Fruit fly (Drosophila melanogaster): ENCODE measurements around the gene CG43965.

CG43965 gene

DNA sequence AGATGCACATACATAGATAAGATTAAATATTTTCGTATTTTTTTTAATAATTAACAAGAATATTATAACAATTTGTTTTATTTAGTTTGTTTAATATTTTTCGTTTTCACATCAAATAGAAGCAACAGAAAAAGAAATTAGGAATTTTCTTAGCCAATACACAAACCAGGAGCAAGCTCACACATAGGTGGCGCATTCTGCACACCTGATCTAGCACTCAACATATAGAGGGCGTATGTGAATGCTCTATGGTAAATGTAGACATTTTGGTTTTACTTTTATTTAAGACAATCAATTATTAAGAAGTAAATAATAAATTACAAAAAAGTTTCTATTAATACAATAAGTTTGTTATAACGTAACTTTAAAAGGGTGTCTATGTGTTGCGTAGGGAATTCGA is 23.3 kb upstream of the CG43965 start (continued):
- no peak for TF ChIP-seq hkb (optimal IDR thresholded peaks at IDR 0.05)
- no peak for TF ChIP-seq hkb (GFP tag; IDR thresholded peaks at IDR 0.05)
- TF ChIP-seq CG12155 (GFP tag; optimal IDR thresholded peaks at IDR 0.05), result peak; percentile 19
- peak in 1 of 2 experiments; percentile 74 for TF ChIP-seq prd (optimal IDR thresholded peaks at IDR 0.05)
- peak; percentile 42; the same call in 1 of the 3 replicates for TF ChIP-seq prd (GFP tag; IDR thresholded peaks at IDR 0.05)
- TF ChIP-seq CHES-1-like (GFP tag; optimal IDR thresholded peaks at IDR 0.05), result no peak
- no peak for TF ChIP-seq Trl (optimal IDR thresholded peaks at IDR 0.05)
- TF ChIP-seq Trl (GFP tag; optimal IDR thresholded peaks at IDR 0.05), result no peak
- no peak for TF ChIP-seq sqz (GFP tag; optimal IDR thresholded peaks at IDR 0.05)
- TF ChIP-seq Eip74EF (GFP tag; optimal IDR thresholded peaks at IDR 0.05), result no peak
- no peak for TF ChIP-seq CG7786 (GFP tag; optimal IDR thresholded peaks at IDR 0.05)
- TF ChIP-seq CG5180 (GFP tag; optimal IDR thresholded peaks at IDR 0.05), result no peak
- no peak for TF ChIP-seq Tbp (GFP tag; optimal IDR thresholded peaks at IDR 0.05)
- TF ChIP-seq tin (GFP tag; optimal IDR thresholded peaks at IDR 0.05), result peak; percentile 10
- TF ChIP-seq pb (GFP tag; optimal IDR thresholded peaks at IDR 0.05), result no peak
- TF ChIP-seq Med (GFP tag), result peak; percentile 80
- no peak for TF ChIP-seq crp (GFP tag; optimal IDR thresholded peaks at IDR 0.05)
- TF ChIP-seq Hr3 (GFP tag; optimal IDR thresholded peaks at IDR 0.05), result peak; percentile 1
- TF ChIP-seq CG11247 (GFP tag; IDR thresholded peaks at IDR 0.05), result peak; percentile 64
- no peak for TF ChIP-seq GATAe (GFP tag; conservative IDR thresholded peaks at IDR 0.05)
- no peak for TF ChIP-seq Side (GFP tag; optimal IDR thresholded peaks at IDR 0.05)
- TF ChIP-seq E2f1 (GFP tag; IDR thresholded peaks at IDR 0.05), result 0 out of 2 replicates have a peak, but pooled peaks have one; percentile 11
- TF ChIP-seq CG6813 (GFP tag; optimal IDR thresholded peaks at IDR 0.05), result no peak
- peak; percentile 67 for TF ChIP-seq CG11085 (GFP tag; IDR thresholded peaks at IDR 0.05)
- TF ChIP-seq ci (GFP tag; IDR thresholded peaks at IDR 0.05), result no peak
- TF ChIP-seq Six4 (GFP tag; optimal IDR thresholded peaks at IDR 0.05), result no peak
- peak; percentile 37 for TF ChIP-seq sens (GFP tag)
- TF ChIP-seq lilli (GFP tag; optimal IDR thresholded peaks at IDR 0.05), result peak; percentile 13
- 0 out of 2 replicates have a peak, but pooled peaks have one; percentile 12 for TF ChIP-seq CG4404 (GFP tag; IDR thresholded peaks at IDR 0.05)
- TF ChIP-seq CG3847 (GFP tag; IDR thresholded peaks at IDR 0.05), result peak; percentile 53
- TF ChIP-seq Hr51 (GFP tag; optimal IDR thresholded peaks at IDR 0.05), result no peak
- no peak for TF ChIP-seq en (GFP tag; optimal IDR thresholded peaks at IDR 0.05)
- TF ChIP-seq jing (GFP tag; optimal IDR thresholded peaks at IDR 0.05), result no peak
- no peak for TF ChIP-seq br (optimal IDR thresholded peaks at IDR 0.05)
- TF ChIP-seq sd (tag; optimal IDR thresholded peaks at IDR 0.05), result no peak
- TF ChIP-seq Gsc (GFP tag; IDR thresholded peaks at IDR 0.05), result no peak
- TF ChIP-seq Xbp1 (GFP tag; optimal IDR thresholded peaks at IDR 0.05), result peak; percentile 70
- TF ChIP-seq H15 (GFP tag; IDR thresholded peaks at IDR 0.05), result peak; percentile 43; the same call in 1 of the 3 replicates
- peak; percentile 42 for TF ChIP-seq CG5245 (GFP tag; optimal IDR thresholded peaks at IDR 0.05)
- TF ChIP-seq pfk (GFP tag; optimal IDR thresholded peaks at IDR 0.05), result no peak
- TF ChIP-seq zfh1 (GFP tag; IDR thresholded peaks at IDR 0.05), result peak; percentile 43; the same call in 1 of the 3 replicates
- no peak for TF ChIP-seq CG13296 (GFP tag; optimal IDR thresholded peaks at IDR 0.05)
- no peak for TF ChIP-seq CG18011 (GFP tag; optimal IDR thresholded peaks at IDR 0.05)
- no peak for TF ChIP-seq ro (GFP tag; IDR thresholded peaks at IDR 0.05)
- no peak for TF ChIP-seq CG10209 (GFP tag; optimal IDR thresholded peaks at IDR 0.05)
- TF ChIP-seq CG13123 (GFP tag; optimal IDR thresholded peaks at IDR 0.05), result no peak
- TF ChIP-seq CG11696 (GFP tag; IDR thresholded peaks at IDR 0.05), result no peak
- no peak for TF ChIP-seq CG6765 (GFP tag; optimal IDR thresholded peaks at IDR 0.05)
- TF ChIP-seq CG7963 (GFP tag; IDR thresholded peaks at IDR 0.05; ENCODE audit: partially characterized antibody), result no peak
- peak; percentile 26 for TF ChIP-seq CG1602 (GFP tag; optimal IDR thresholded peaks at IDR 0.05)
- no peak for TF ChIP-seq Dfd (GFP tag; optimal IDR thresholded peaks at IDR 0.05)
- TF ChIP-seq HLHmδ (GFP tag; optimal IDR thresholded peaks at IDR 0.05), result no peak
- TF ChIP-seq tup (GFP tag; optimal IDR thresholded peaks at IDR 0.05), result no peak
